Worm (Caenorhabditis elegans): Measurements from ENCODE around the gene srh-4.

Gene srh-4

DNA sequence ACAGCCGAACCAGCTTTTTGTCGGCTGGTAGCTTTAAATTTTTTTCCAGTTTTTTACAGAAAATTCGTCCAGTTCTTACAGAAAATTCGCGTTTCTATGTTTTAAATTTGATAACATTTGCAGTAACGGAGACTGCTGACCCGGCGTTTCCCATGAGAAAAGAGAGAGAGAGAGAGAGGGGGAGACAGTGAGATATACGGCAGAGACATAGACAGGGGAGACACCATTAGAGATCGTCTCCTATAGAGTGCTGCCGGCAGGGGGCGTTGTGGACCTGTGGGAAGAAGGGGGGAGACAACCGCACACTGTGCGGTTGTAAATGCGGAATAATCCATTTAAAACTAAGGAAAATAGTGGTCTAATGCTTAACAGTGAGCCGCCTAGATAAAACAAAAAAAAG is 19.4 kb downstream of the srh-4 start:
- 0 out of 2 replicates have a peak, but pooled peaks have one; percentile 23 for TF ChIP-seq flt-1 (GFP tag; IDR thresholded peaks at IDR 0.05)
- no peak for TF ChIP-seq sea-1 (GFP tag; conservative IDR thresholded peaks at IDR 0.05)
- no peak for TF ChIP-seq ceh-36 (tag; optimal IDR thresholded peaks at IDR 0.05)

DNA sequence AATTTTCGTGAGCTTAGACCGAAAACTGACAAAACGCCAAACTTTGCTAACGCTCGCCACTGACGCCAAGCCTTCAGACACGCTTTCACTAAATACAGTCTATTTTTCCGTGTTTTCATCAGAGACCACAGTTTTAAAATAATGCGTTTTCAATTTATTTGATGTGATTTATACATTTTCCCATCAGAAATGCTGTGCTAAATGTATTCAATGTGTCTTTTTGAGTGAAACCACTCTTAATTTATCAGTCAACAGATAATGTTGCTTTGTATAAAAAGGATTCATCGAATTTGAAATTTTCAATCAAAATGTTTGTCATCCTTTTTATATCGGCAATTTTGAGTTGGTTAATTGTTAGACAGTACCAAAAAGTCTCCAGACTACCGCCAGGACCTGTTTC is 21.0 kb downstream of the srh-4 start, which contains the start of gene cyp-35A4:
cyp-35A4 (plus strand) TSS at position 301 of the 400 bp plus-strand sequence.
- TF ChIP-seq ceh-36 (tag; optimal IDR thresholded peaks at IDR 0.05) (no peak), hmbx-1 (tag; optimal IDR thresholded peaks at IDR 0.05) (no peak), tbx-37 (GFP tag; conservative IDR thresholded peaks at IDR 0.05) (no peak), tbx-11 (GFP tag; IDR thresholded peaks at IDR 0.05) (no peak), F13C5.2 (tag; optimal IDR thresholded peaks at IDR 0.05) (no peak), pes-1 (GFP tag; IDR thresholded peaks at IDR 0.05) (no peak), ets-7 (tag; optimal IDR thresholded peaks at IDR 0.05) (no peak), scrt-1 (GFP tag; IDR thresholded peaks at IDR 0.05) (no peak), flt-1 (GFP tag; IDR thresholded peaks at IDR 0.05) (no peak)

DNA sequence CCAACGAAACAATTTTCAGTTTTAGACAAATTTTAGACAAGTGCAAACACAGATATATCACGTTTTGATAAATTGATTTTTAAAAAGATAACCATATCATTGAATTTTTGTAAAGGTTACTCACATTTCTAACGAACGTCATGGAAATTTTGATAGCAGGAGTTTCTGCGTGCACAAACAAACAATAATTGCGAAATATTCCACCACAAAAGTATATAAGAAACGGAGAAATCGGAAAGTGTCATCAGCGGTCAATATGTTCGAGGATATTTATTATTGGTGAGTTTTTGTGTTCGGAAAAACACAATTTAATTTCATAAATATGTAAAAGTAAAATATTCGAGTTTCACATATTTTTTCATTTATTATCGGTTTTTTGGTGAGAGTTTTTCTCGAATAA is 24.0 kb downstream of the srh-4 start, which contains the start of gene C49G7.7:
C49G7.7 (plus strand) TSS at position 174 of the 400 bp plus-strand sequence.
- no peak for TF ChIP-seq hmg-4 (GFP tag; optimal IDR thresholded peaks at IDR 0.05)
- TF ChIP-seq scrt-1 (GFP tag; IDR thresholded peaks at IDR 0.05) = no peak
- no peak for TF ChIP-seq B0310.2 (tag; optimal IDR thresholded peaks at IDR 0.05)
- no peak for TF ChIP-seq ama-1 (optimal IDR thresholded peaks at IDR 0.05)
- no peak for TF ChIP-seq flt-1 (GFP tag; IDR thresholded peaks at IDR 0.05)
- no peak for TF ChIP-seq hmbx-1 (tag; optimal IDR thresholded peaks at IDR 0.05)
- no peak for TF ChIP-seq tbx-11 (GFP tag; IDR thresholded peaks at IDR 0.05)
- TF ChIP-seq ceh-36 (tag; optimal IDR thresholded peaks at IDR 0.05) = no peak
- no peak for TF ChIP-seq sea-1 (GFP tag; conservative IDR thresholded peaks at IDR 0.05)
- no peak for TF ChIP-seq F13C5.2 (tag; optimal IDR thresholded peaks at IDR 0.05)
- no peak for TF ChIP-seq hnd-1 (tag; optimal IDR thresholded peaks at IDR 0.05)
- no peak for TF ChIP-seq ceh-13 (GFP tag; optimal IDR thresholded peaks at IDR 0.05)
- TF ChIP-seq ets-7 (tag; optimal IDR thresholded peaks at IDR 0.05) = no peak
- TF ChIP-seq aly-1 (tag; optimal IDR thresholded peaks at IDR 0.05) = no peak
- no peak for TF ChIP-seq tbx-37 (GFP tag; conservative IDR thresholded peaks at IDR 0.05)
- no peak for TF ChIP-seq tra-4 (tag; optimal IDR thresholded peaks at IDR 0.05)

DNA sequence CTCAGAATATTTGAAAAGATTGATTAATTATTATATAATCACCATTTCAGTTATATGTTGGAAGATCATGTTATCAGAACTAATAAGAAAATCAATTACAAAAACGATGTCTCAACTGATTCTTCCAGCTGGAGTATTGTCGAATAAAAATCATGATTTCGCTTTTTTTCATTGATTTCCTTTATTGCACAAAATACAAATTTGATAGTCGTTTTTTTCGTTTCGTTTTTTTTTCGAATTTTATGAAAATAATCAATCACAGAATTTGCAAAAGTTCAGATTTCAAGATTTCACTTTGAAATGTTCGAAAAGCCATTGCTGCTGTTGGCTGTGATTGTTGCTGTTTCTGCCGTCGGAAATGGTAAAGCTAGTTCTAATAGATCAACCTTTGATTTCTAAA is 25.5 kb downstream of the srh-4 start, which contains the start of gene C49G7.13:
C49G7.13 (plus strand) TSS at position 301 of the 400 bp plus-strand sequence.
- TF ChIP-seq ets-7 (tag; optimal IDR thresholded peaks at IDR 0.05) (no peak), tbx-11 (GFP tag; IDR thresholded peaks at IDR 0.05) (no peak), F13C5.2 (tag; optimal IDR thresholded peaks at IDR 0.05) (no peak), hmg-4 (GFP tag; optimal IDR thresholded peaks at IDR 0.05) (no peak), sea-1 (GFP tag; conservative IDR thresholded peaks at IDR 0.05) (no peak), scrt-1 (GFP tag; IDR thresholded peaks at IDR 0.05) (no peak)

DNA sequence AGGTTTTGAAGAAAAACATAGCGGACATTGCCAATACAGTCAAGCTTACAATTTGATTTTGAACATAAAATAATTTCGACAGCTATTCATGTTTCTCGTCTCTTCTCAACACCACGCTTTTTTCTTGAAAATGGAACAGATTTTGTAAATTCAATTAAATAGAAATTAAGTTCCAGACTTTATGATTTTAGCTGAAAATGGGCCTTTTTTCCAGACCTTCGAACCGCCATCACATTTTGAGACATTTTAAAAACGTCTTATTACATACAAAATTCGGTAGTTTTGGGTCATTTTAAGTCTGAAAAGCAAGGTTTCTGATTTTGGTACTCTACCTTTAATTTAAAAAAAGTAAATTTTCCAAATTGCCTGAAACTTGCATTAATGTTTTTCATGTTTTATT is 27.8 kb downstream of the srh-4 start, which contains the start of gene C49G7.12:
C49G7.12 (plus strand) TSS at position 301 of the 400 bp plus-strand sequence.
- TF ChIP-seq pes-1 (GFP tag; IDR thresholded peaks at IDR 0.05) (no peak), flt-1 (GFP tag; IDR thresholded peaks at IDR 0.05) (no peak), ama-1 (optimal IDR thresholded peaks at IDR 0.05) (no peak), ceh-13 (GFP tag; optimal IDR thresholded peaks at IDR 0.05) (no peak), hnd-1 (tag; optimal IDR thresholded peaks at IDR 0.05) (no peak), tbx-11 (GFP tag; IDR thresholded peaks at IDR 0.05) (no peak), hmg-4 (GFP tag; optimal IDR thresholded peaks at IDR 0.05) (no peak), tbx-37 (GFP tag; conservative IDR thresholded peaks at IDR 0.05) (no peak), aly-1 (tag; optimal IDR thresholded peaks at IDR 0.05) (no peak), sea-1 (GFP tag; conservative IDR thresholded peaks at IDR 0.05) (no peak), tra-4 (tag; optimal IDR thresholded peaks at IDR 0.05) (no peak), scrt-1 (GFP tag; IDR thresholded peaks at IDR 0.05) (no peak), ceh-36 (tag; optimal IDR thresholded peaks at IDR 0.05) (no peak)

DNA sequence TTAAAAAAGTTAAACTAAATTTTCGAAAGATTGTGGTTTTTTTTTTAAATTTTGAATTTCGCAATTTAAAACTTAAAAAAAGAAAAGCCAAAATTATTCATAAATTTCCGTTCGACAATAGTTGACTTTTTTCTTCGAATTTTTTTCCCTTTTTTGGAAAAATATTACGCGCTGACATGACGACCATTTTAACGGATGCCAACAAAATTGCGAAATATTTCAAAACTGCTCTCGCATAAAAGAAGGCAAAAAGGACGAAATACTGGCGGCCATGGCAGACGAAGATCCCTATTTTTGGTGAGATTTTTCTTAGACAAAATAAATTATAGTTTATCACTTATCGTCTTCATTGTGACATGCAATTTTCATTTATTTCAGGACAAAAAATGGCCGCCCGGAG is 28.3 kb downstream of the srh-4 start:
- TF ChIP-seq tra-4 (tag; optimal IDR thresholded peaks at IDR 0.05) (no peak), F13C5.2 (tag; optimal IDR thresholded peaks at IDR 0.05) (no peak), flt-1 (GFP tag; IDR thresholded peaks at IDR 0.05) (no peak), tbx-11 (GFP tag; IDR thresholded peaks at IDR 0.05) (no peak), scrt-1 (GFP tag; IDR thresholded peaks at IDR 0.05) (no peak), ets-7 (tag; optimal IDR thresholded peaks at IDR 0.05) (no peak), hmg-4 (GFP tag; optimal IDR thresholded peaks at IDR 0.05) (no peak), ceh-36 (tag; optimal IDR thresholded peaks at IDR 0.05) (no peak), B0310.2 (tag; optimal IDR thresholded peaks at IDR 0.05) (no peak), aly-1 (tag; optimal IDR thresholded peaks at IDR 0.05) (no peak), ceh-13 (GFP tag; optimal IDR thresholded peaks at IDR 0.05) (no peak), ama-1 (optimal IDR thresholded peaks at IDR 0.05) (no peak), hmbx-1 (tag; optimal IDR thresholded peaks at IDR 0.05) (no peak), tbx-37 (GFP tag; conservative IDR thresholded peaks at IDR 0.05) (no peak), sea-1 (GFP tag; conservative IDR thresholded peaks at IDR 0.05) (no peak), pes-1 (GFP tag; IDR thresholded peaks at IDR 0.05) (no peak), hnd-1 (tag; optimal IDR thresholded peaks at IDR 0.05) (no peak)

DNA sequence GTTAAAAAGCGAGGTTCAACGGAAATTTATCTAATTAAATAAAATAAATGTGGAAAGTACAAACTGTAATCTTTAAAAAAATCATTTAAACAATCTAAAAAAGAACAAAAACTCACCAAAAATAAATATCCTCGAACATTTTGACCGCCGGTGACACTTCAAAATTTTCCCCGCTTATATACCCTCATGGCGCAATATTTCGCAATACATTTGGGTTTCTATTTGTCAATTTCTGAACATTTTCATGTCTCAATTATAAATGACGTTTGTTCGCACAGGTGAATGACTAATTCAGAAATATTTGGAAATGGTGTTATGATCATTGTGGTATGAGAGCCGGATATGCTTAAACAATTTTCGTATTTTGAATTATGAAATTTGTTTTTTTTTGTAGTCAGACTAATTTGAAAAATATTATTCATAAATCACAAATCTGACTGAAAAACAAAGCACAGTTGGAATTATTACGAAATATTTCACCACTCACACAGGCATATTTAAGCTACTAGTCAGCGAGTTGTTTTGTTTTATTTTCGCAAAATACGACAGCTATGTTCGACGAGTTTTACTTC is 31.7 kb downstream of the srh-4 start, which contains the start of the genes C49G7.10 and irg-2:
C49G7.10 (minus strand) TSS at position 169 of the 572 bp plus-strand sequence.
irg-2 (plus strand) TSS at position 329 of the 572 bp plus-strand sequence.
- no peak for TF ChIP-seq aly-1 (tag; optimal IDR thresholded peaks at IDR 0.05)
- no peak for TF ChIP-seq hmbx-1 (tag; optimal IDR thresholded peaks at IDR 0.05)
- TF ChIP-seq sea-1 (GFP tag; conservative IDR thresholded peaks at IDR 0.05) = no peak
- no peak for TF ChIP-seq tra-4 (tag; optimal IDR thresholded peaks at IDR 0.05)
- no peak for TF ChIP-seq ets-7 (tag; optimal IDR thresholded peaks at IDR 0.05)
- no peak for TF ChIP-seq hmg-4 (GFP tag; optimal IDR thresholded peaks at IDR 0.05)
- no peak for TF ChIP-seq scrt-1 (GFP tag; IDR thresholded peaks at IDR 0.05)
- no peak for TF ChIP-seq F13C5.2 (tag; optimal IDR thresholded peaks at IDR 0.05)
- TF ChIP-seq tbx-37 (GFP tag; conservative IDR thresholded peaks at IDR 0.05) = no peak
- TF ChIP-seq ceh-13 (GFP tag; optimal IDR thresholded peaks at IDR 0.05) = no peak
- TF ChIP-seq flt-1 (GFP tag; IDR thresholded peaks at IDR 0.05) = no peak
- TF ChIP-seq ama-1 (optimal IDR thresholded peaks at IDR 0.05) = no peak
- no peak for TF ChIP-seq hnd-1 (tag; optimal IDR thresholded peaks at IDR 0.05)
- no peak for TF ChIP-seq tbx-11 (GFP tag; IDR thresholded peaks at IDR 0.05)
- TF ChIP-seq B0310.2 (tag; optimal IDR thresholded peaks at IDR 0.05) = no peak
- no peak for TF ChIP-seq pes-1 (GFP tag; IDR thresholded peaks at IDR 0.05)
- no peak for TF ChIP-seq ceh-36 (tag; optimal IDR thresholded peaks at IDR 0.05)

Data from whole organism, early embryonic.